Worm (Caenorhabditis elegans) whole organism, L3 larva: ENCODE data around the gene Y39A1A.17.

Experiments
- fkh-10 ChIP-seq: sonication (generic microtip); optimal IDR thresholded peaks from 2 replicates; lab custom pipeline; 2017; ENCODE audit warnings: missing biosample characterization, missing genetic modification reagents, missing genetic modification characterization
- lin-39 ChIP-seq: fragments of 150-350 bp; optimal IDR thresholded peaks from 2 replicates; lab custom pipeline; 2018; ENCODE audit warnings: missing biosample characterization, missing genetic modification reagents, missing genetic modification characterization
- unc-62 ChIP-seq: fragments of 150-350 bp; sonication (generic microtip); optimal IDR thresholded peaks from 4 replicates; lab custom pipeline; 2014; ENCODE audit warnings: missing biosample characterization, missing genetic modification reagents, missing genetic modification characterization
- ztf-11 ChIP-seq: fragments of 150-350 bp; optimal IDR thresholded peaks from 2 replicates; lab custom pipeline; 2014; ENCODE audit warnings: missing biosample characterization, missing genetic modification characterization

ce11 chrIII:10657661-10658060, 33.3 kb downstream of the Y39A1A.17 start:
- TF ChIP-seq ztf-11 (tag; lab: Kevin White, UChicago) (no peak), unc-62 (GFP tag; lab: Kevin White, UChicago) (no peak), fkh-10 (no peak), lin-39 (no peak)
